Worm (Caenorhabditis elegans) whole organism, L4 larva: Measurements from ENCODE around the gene nlp-31.

ENCODE experiments used
- T26A8.4 ChIP-seq: fragments of 200-800 bp; sonication (Bioruptor generic); IDR thresholded peaks from 2 replicates; pipeline ENCODE4 v1.3.6; 2022; ENCODE audit warnings: missing genetic modification characterization, missing compliant biosample characterization
- Y5F2A.4 ChIP-seq: fragments of 200-800 bp; sonication (Bioruptor generic); optimal IDR thresholded peaks from 2 replicates; lab custom pipeline; 2018; ENCODE audit warnings: mild to moderate bottlenecking, missing genetic modification characterization, missing compliant biosample characterization
- Y75B8A.6 ChIP-seq: fragments of 200-800 bp; sonication (Bioruptor generic); IDR thresholded peaks from 2 replicates; pipeline ENCODE4 v1.3.6; 2022; ENCODE audit warnings: missing genetic modification reagents, missing genetic modification characterization, missing compliant biosample characterization
- aha-1 ChIP-seq: fragments of 150-350 bp; peaks from one replicate; lab custom pipeline; 2014; ENCODE audit warnings: missing biosample characterization, missing genetic modification characterization
- aly-2 ChIP-seq: sonication (generic microtip); optimal IDR thresholded peaks from 2 replicates; lab custom pipeline; 2018; ENCODE audit warnings: missing biosample characterization, missing genetic modification characterization
- cey-2 ChIP-seq: sonication (generic microtip); optimal IDR thresholded peaks from 3 replicates; lab custom pipeline; 2017; ENCODE audit warnings: missing genetic modification characterization, mild to moderate bottlenecking, missing compliant biosample characterization, antibody characterized with exemption, borderline replicate concordance; ENCODE audit not compliant: insufficient read depth
- hlh-30 ChIP-seq: sonication (generic microtip); optimal IDR thresholded peaks from 2 replicates; lab custom pipeline; 2017; ENCODE audit warnings: antibody characterized with exemption, mild to moderate bottlenecking, missing genetic modification characterization, missing compliant biosample characterization; ENCODE audit not compliant: insufficient read depth
- lin-29 ChIP-seq: fragments of 200-800 bp; sonication (Bioruptor generic); IDR thresholded peaks from 2 replicates; pipeline ENCODE4 v1.3.6; 2022; ENCODE audit warnings: missing genetic modification reagents, missing genetic modification characterization, missing compliant biosample characterization
- nhr-10 ChIP-seq: fragments of 150-350 bp; optimal IDR thresholded peaks from 2 replicates; lab custom pipeline; 2014; ENCODE audit warnings: missing biosample characterization, missing genetic modification characterization
- nhr-237 ChIP-seq: sonication (generic microtip); optimal IDR thresholded peaks from 2 replicates; lab custom pipeline; 2017; ENCODE audit warnings: missing biosample characterization, missing genetic modification characterization
- rbr-2 ChIP-seq: sonication (generic microtip); optimal IDR thresholded peaks from 2 replicates; lab custom pipeline; 2016; ENCODE audit warnings: missing genotype, missing genetic modification characterization, missing compliant biosample characterization

DNA sequence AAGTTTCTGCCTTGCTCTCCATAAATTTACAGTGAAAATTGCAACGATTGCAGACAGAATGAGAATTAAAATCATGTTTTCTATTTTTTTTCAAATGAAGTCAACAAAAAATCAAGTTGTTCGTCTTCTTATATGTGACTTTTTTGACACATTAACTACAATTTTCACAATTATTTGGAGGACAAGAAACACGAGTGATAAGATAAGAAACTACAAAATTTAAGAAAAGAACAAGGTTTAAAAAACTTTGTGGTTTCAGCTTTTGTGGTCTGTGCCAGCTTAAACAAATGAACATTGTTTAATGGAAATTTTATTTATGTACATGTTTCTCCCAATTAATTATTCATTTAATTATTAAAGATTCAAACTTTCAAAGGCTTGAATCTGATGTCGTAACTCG is 9.4 kb upstream of the nlp-31 start, which contains the start of gene cyp-34A9:
- TF ChIP-seq hlh-30 (peak; percentile 27), nhr-10 (no peak), aly-2 (tag; lab: Kevin White, UChicago) (no peak), T26A8.4 (no peak), Y75B8A.6 (GFP tag; lab: Robert Waterston, UW) (no peak), Y5F2A.4 (no peak), nhr-237 (tag; lab: Kevin White, UChicago) (no peak), cey-2 (tag; lab: Kevin White, UChicago) (no peak), aha-1 (tag; lab: Kevin White, UChicago) (no peak), rbr-2 (no peak), lin-29 (GFP tag; lab: Robert Waterston, UW) (no peak)
